Worm (Caenorhabditis elegans): ENCODE data around the gene gcy-36.

DNA sequence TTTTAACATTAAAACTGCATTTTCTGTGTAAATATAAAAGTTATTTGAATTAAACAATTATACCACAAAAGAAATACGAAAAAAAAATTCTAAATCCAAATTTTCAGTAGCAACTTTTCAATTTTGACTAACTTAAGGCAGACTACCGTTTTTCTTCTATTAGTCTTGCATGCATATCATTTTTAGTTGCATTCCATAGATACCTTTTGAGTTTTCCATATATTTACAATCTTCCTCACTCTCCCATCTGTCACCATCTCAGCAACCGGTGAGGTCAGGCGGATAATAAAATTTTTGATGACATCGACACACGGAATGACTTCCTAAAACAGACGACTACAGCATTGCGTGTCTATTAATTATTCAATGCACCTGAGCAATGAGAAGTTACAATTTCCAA, at the start of gene gcy-36:
- TF ChIP-seq lsy-12 (tag; optimal IDR thresholded peaks at IDR 0.05): no peak
- TF ChIP-seq fkh-2 (tag; optimal IDR thresholded peaks at IDR 0.05): no peak
- no peak for TF ChIP-seq nhr-237 (tag; optimal IDR thresholded peaks at IDR 0.05)
- no peak for TF ChIP-seq nhr-11 (tag; optimal IDR thresholded peaks at IDR 0.05)
- TF ChIP-seq nfya-1 (tag; optimal IDR thresholded peaks at IDR 0.05; ENCODE audit: insufficient read depth): no peak
- TF ChIP-seq ceh-16 (tag; optimal IDR thresholded peaks at IDR 0.05): no peak
- TF ChIP-seq pha-4 (tag; optimal IDR thresholded peaks at IDR 0.05): no peak
- no peak for TF ChIP-seq lin-15B (tag; optimal IDR thresholded peaks at IDR 0.05)
- TF ChIP-seq ZK546.5 (tag; optimal IDR thresholded peaks at IDR 0.05): no peak
- no peak for TF ChIP-seq ceh-28 (tag; optimal IDR thresholded peaks at IDR 0.05)
- no peak for TF ChIP-seq lin-39 (tag; optimal IDR thresholded peaks at IDR 0.05)
- TF ChIP-seq fos-1 (tag; optimal IDR thresholded peaks at IDR 0.05): no peak
- no peak for TF ChIP-seq aly-2 (tag; optimal IDR thresholded peaks at IDR 0.05)
- no peak for TF ChIP-seq ceh-82 (tag; optimal IDR thresholded peaks at IDR 0.05)

Measured in whole organism, L3 larva.